Worm (Caenorhabditis elegans): ENCODE results near the gene C31G12.1.

DNA sequence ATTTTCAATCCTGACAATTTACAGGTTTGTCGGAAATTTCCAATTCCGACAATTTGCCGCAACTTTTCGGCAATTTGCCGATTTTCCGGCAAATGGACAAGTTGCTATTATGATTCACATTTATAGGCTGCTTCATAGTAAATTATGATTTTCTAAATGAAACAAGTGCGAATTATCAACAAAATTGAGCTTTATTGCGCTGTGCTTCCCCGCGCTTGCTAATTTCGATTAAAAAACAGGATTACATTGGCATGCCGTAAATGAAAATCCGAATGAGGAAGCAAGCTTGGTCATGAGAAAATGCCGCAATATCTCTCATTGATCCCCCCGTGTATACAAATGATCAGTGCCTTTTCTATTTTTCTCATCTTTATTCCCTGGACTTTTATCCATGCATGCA lies 41.1 kb upstream of the C31G12.1 start, which contains the start of gene Y37H2A.10:
- no peak for TF ChIP-seq rnt-1 (tag; optimal IDR thresholded peaks at IDR 0.05)
- TF ChIP-seq F13H6.1 (tag; optimal IDR thresholded peaks at IDR 0.05): no peak
- TF ChIP-seq nhr-11 (tag; optimal IDR thresholded peaks at IDR 0.05): no peak
- TF ChIP-seq pha-2 (tag; optimal IDR thresholded peaks at IDR 0.05): no peak
